Fruit fly (Drosophila melanogaster) whole organism, pupa: ENCODE results near the gene sa.

Source experiments
- CG10348 ChIP-seq: fragments of 200-800 bp; sonication (Bioruptor generic); IDR thresholded peaks from 2 replicates; pipeline ENCODE4 v1.3.6; 2022; ENCODE audit warnings: missing biosample characterization, missing genetic modification characterization
- CG12605 ChIP-seq: fragments of 200-800 bp; sonication (Bioruptor generic); IDR thresholded peaks from 2 replicates; pipeline ENCODE4 v1.3.6; 2022; ENCODE audit warnings: missing biosample characterization, missing genetic modification characterization
- CG13204 ChIP-seq: fragments of 200-800 bp; sonication (Bioruptor generic); optimal IDR thresholded peaks from 2 replicates; lab custom pipeline; 2018; ENCODE audit warnings: missing biosample characterization, mild to moderate bottlenecking, missing genetic modification characterization, moderate library complexity
- CG14655 ChIP-seq: fragments of 200-800 bp; sonication (Bioruptor generic); optimal IDR thresholded peaks from 3 replicates; lab custom pipeline; 2017; ENCODE audit warnings: mild to moderate bottlenecking, missing biosample characterization, missing genetic modification reagents, missing genetic modification characterization
- CG15710 ChIP-seq: fragments of 200-800 bp; sonication (Bioruptor generic); optimal IDR thresholded peaks from 2 replicates; lab custom pipeline; 2018; ENCODE audit warnings: missing biosample characterization, mild to moderate bottlenecking, missing genetic modification characterization, moderate library complexity
- CG17806 ChIP-seq: fragments of 200-800 bp; sonication (Bioruptor generic); optimal IDR thresholded peaks from 2 replicates; lab custom pipeline; 2018; ENCODE audit warnings: missing biosample characterization, mild to moderate bottlenecking, missing genetic modification characterization, moderate library complexity
- CG32121 ChIP-seq: fragments of 200-800 bp; sonication (Bioruptor generic); IDR thresholded peaks from 2 replicates; pipeline ENCODE4 v1.3.6; 2022; ENCODE audit warnings: missing biosample characterization, missing genetic modification characterization
- CG34367 ChIP-seq: fragments of 200-800 bp; sonication (Bioruptor generic); optimal IDR thresholded peaks from 2 replicates; lab custom pipeline; 2018; ENCODE audit warnings: missing biosample characterization, mild to moderate bottlenecking, missing genetic modification characterization
- CG4496 ChIP-seq: fragments of 200-800 bp; sonication (Bioruptor generic); IDR thresholded peaks from 3 replicates; pipeline ENCODE4 v1.3.6; 2022; ENCODE audit warnings: missing biosample characterization, missing genetic modification characterization
- CG8159 ChIP-seq: fragments of 200-800 bp; sonication (Bioruptor generic); optimal IDR thresholded peaks from 3 replicates; lab custom pipeline; 2018; ENCODE audit warnings: missing biosample characterization, mild to moderate bottlenecking, missing genetic modification characterization, moderate library complexity
- CG8301 ChIP-seq: fragments of 200-800 bp; sonication (Bioruptor generic); optimal IDR thresholded peaks from 2 replicates; lab custom pipeline; 2018; ENCODE audit warnings: missing biosample characterization, mild to moderate bottlenecking, missing genetic modification characterization
- CG9948 ChIP-seq: fragments of 200-800 bp; sonication (Bioruptor generic); optimal IDR thresholded peaks from 2 replicates; lab custom pipeline; 2018; ENCODE audit warnings: missing biosample characterization, mild to moderate bottlenecking, missing genetic modification characterization, moderate library complexity
- D1 ChIP-seq: fragments of 200-800 bp; sonication (Bioruptor generic); optimal IDR thresholded peaks from 2 replicates; lab custom pipeline; 2018; ENCODE audit warnings: missing biosample characterization, mild to moderate bottlenecking, missing genetic modification characterization, moderate library complexity
- EcR ChIP-seq: fragments of 200-800 bp; sonication (Bioruptor generic); optimal IDR thresholded peaks from 3 replicates; lab custom pipeline; 2019; ENCODE audit warnings: missing biosample characterization, missing genetic modification characterization, mild to moderate bottlenecking, moderate library complexity, missing genetic modification reagents
- Ets98B ChIP-seq: fragments of 200-800 bp; sonication (Bioruptor generic); IDR thresholded peaks from 2 replicates; pipeline ENCODE4 v1.3.6; 2022; ENCODE audit warnings: missing biosample characterization, missing genetic modification characterization
- Pif1A ChIP-seq: fragments of 200-800 bp; sonication (Bioruptor generic); optimal IDR thresholded peaks from 3 replicates; lab custom pipeline; 2016; ENCODE audit warnings: missing biosample characterization, missing genetic modification characterization
- Pif1B ChIP-seq: fragments of 200-800 bp; sonication (Bioruptor generic); optimal IDR thresholded peaks from 3 replicates; lab custom pipeline; 2016; ENCODE audit warnings: missing biosample characterization, missing genetic modification characterization
- Snoo ChIP-seq: fragments of 200-800 bp; sonication (Bioruptor generic); optimal IDR thresholded peaks from 3 replicates; lab custom pipeline; 2017; ENCODE audit warnings: missing biosample characterization, mild to moderate bottlenecking, missing genetic modification characterization, inconsistent platforms
- fd96Ca ChIP-seq: fragments of 200-800 bp; sonication (Bioruptor generic); IDR thresholded peaks from 3 replicates; pipeline ENCODE4 v1.3.6; 2022; ENCODE audit warnings: missing biosample characterization, missing genetic modification characterization
- gl ChIP-seq: fragments of 200-800 bp; sonication (Bioruptor generic); optimal IDR thresholded peaks from 2 replicates; lab custom pipeline; 2018; ENCODE audit warnings: missing biosample characterization, mild to moderate bottlenecking, missing genetic modification characterization
- rn ChIP-seq: fragments of 200-800 bp; sonication (Bioruptor generic); IDR thresholded peaks from 2 replicates; pipeline ENCODE4 v1.3.6; 2022; ENCODE audit warnings: missing biosample characterization, missing genetic modification characterization

sa gene

dm6 chr3L:21398156-21398555 is 8.4 kb downstream of the sa start:
- TF ChIP-seq fd96Ca (GFP tag; lab: Robert Waterston, UW): no peak
- no peak for TF ChIP-seq CG17806 (tag; lab: Kevin White, UChicago)
- no peak for TF ChIP-seq CG32121 (GFP tag; lab: Robert Waterston, UW)
- TF ChIP-seq, all 21 proteins: peak for 0

dm6 chr3L:21390431-21390830 is 16.1 kb downstream of the sa start:
- TF ChIP-seq EcR (GFP tag; lab: Kevin White, UChicago) (no peak), fd96Ca (GFP tag; lab: Robert Waterston, UW) (no peak), Ets98B (GFP tag; lab: Robert Waterston, UW) (no peak), CG10348 (GFP tag; lab: Robert Waterston, UW) (no peak), CG4496 (GFP tag; lab: Robert Waterston, UW) (no peak), gl (tag; lab: Kevin White, UChicago) (no peak), CG8159 (tag; lab: Kevin White, UChicago) (no peak), Pif1B (no peak), CG34367 (tag; lab: Kevin White, UChicago) (no peak), Pif1A (GFP tag; lab: Kevin White, UChicago) (no peak), rn (no peak), CG17806 (tag; lab: Kevin White, UChicago) (no peak)

- no peak for TF ChIP-seq gl (tag; lab: Kevin White, UChicago)
Measured at dm6 chr3L:21389758-21390157, 16.8 kb downstream of the sa start.

dm6 chr3L:21388824-21389223 is 17.7 kb downstream of the sa start:
- TF ChIP-seq D1 (tag; lab: Kevin White, UChicago) (no peak), CG8159 (tag; lab: Kevin White, UChicago) (no peak), CG10348 (GFP tag; lab: Robert Waterston, UW) (no peak), CG14655 (GFP tag; lab: Kevin White, UChicago) (no peak), Snoo (tag; lab: Kevin White, UChicago) (no peak), EcR (GFP tag; lab: Kevin White, UChicago) (no peak), CG17806 (tag; lab: Kevin White, UChicago) (no peak), gl (tag; lab: Kevin White, UChicago) (no peak), CG13204 (no peak), CG9948 (tag; lab: Kevin White, UChicago) (no peak)

dm6 chr3L:21386917-21387316 is 19.6 kb downstream of the sa start:
- no peak for TF ChIP-seq EcR (GFP tag; lab: Kevin White, UChicago)
- no peak for TF ChIP-seq Pif1B
- no peak for TF ChIP-seq CG8159 (tag; lab: Kevin White, UChicago)
- TF ChIP-seq CG9948 (tag; lab: Kevin White, UChicago): no peak
- no peak for TF ChIP-seq CG4496 (GFP tag; lab: Robert Waterston, UW)
- no peak for TF ChIP-seq CG17806 (tag; lab: Kevin White, UChicago)
- no peak for TF ChIP-seq D1 (tag; lab: Kevin White, UChicago)
- TF ChIP-seq CG10348 (GFP tag; lab: Robert Waterston, UW): no peak
- TF ChIP-seq fd96Ca (GFP tag; lab: Robert Waterston, UW): no peak
- TF ChIP-seq CG8301: no peak
- no peak for TF ChIP-seq CG15710
- no peak for TF ChIP-seq Snoo (tag; lab: Kevin White, UChicago)
- no peak for TF ChIP-seq CG34367 (tag; lab: Kevin White, UChicago)
- no peak for TF ChIP-seq CG32121 (GFP tag; lab: Robert Waterston, UW)
- TF ChIP-seq gl (tag; lab: Kevin White, UChicago): no peak
- TF ChIP-seq rn: no peak
- no peak for TF ChIP-seq CG14655 (GFP tag; lab: Kevin White, UChicago)

dm6 chr3L:21385699-21386098 is 20.8 kb downstream of the sa start:
- TF ChIP-seq CG4496 (GFP tag; lab: Robert Waterston, UW): no peak
- TF ChIP-seq CG32121 (GFP tag; lab: Robert Waterston, UW): no peak
- TF ChIP-seq D1 (tag; lab: Kevin White, UChicago): no peak
- no peak for TF ChIP-seq CG10348 (GFP tag; lab: Robert Waterston, UW)
- TF ChIP-seq CG8301: no peak
- TF ChIP-seq CG14655 (GFP tag; lab: Kevin White, UChicago): no peak
- no peak for TF ChIP-seq Ets98B (GFP tag; lab: Robert Waterston, UW)
- no peak for TF ChIP-seq CG12605 (GFP tag; lab: Robert Waterston, UW)
- TF ChIP-seq Pif1A (GFP tag; lab: Kevin White, UChicago): no peak
- TF ChIP-seq gl (tag; lab: Kevin White, UChicago): no peak
- no peak for TF ChIP-seq Snoo (tag; lab: Kevin White, UChicago)
- TF ChIP-seq fd96Ca (GFP tag; lab: Robert Waterston, UW): no peak

dm6 chr3L:21383440-21383839 is 23.1 kb downstream of the sa start:
- TF ChIP-seq CG8159 (tag; lab: Kevin White, UChicago): no peak
- no peak for TF ChIP-seq CG32121 (GFP tag; lab: Robert Waterston, UW)
- no peak for TF ChIP-seq CG4496 (GFP tag; lab: Robert Waterston, UW)
- TF ChIP-seq CG9948 (tag; lab: Kevin White, UChicago): no peak
- TF ChIP-seq Ets98B (GFP tag; lab: Robert Waterston, UW): no peak
- TF ChIP-seq CG8301: no peak
- TF ChIP-seq Snoo (tag; lab: Kevin White, UChicago): no peak
- no peak for TF ChIP-seq CG14655 (GFP tag; lab: Kevin White, UChicago)
- TF ChIP-seq fd96Ca (GFP tag; lab: Robert Waterston, UW): no peak
- no peak for TF ChIP-seq CG13204
- TF ChIP-seq CG12605 (GFP tag; lab: Robert Waterston, UW): no peak
- no peak for TF ChIP-seq CG10348 (GFP tag; lab: Robert Waterston, UW)
- no peak for TF ChIP-seq CG34367 (tag; lab: Kevin White, UChicago)
- TF ChIP-seq D1 (tag; lab: Kevin White, UChicago): no peak
- no peak for TF ChIP-seq rn
- TF ChIP-seq CG17806 (tag; lab: Kevin White, UChicago): no peak
- TF ChIP-seq Pif1B: no peak
- no peak for TF ChIP-seq gl (tag; lab: Kevin White, UChicago)
